Worm (Caenorhabditis elegans) whole organism, mixed stage, embryonic: ENCODE results near the gene F18E9.3.

Experiments
- M03D4.4 ChIP-seq: sonication (generic microtip); optimal IDR thresholded peaks from 2 replicates; lab custom pipeline; 2017; ENCODE audit warnings: mild to moderate bottlenecking, missing genetic modification characterization, missing compliant biosample characterization
- bed-3 ChIP-seq: fragments of 200-800 bp; sonication (Bioruptor generic); optimal IDR thresholded peaks from 3 replicates; lab custom pipeline; 2018; ENCODE audit warnings: mild to moderate bottlenecking, missing genetic modification characterization, moderate library complexity, missing compliant biosample characterization
- ceh-39 ChIP-seq: fragments of 150-350 bp; optimal IDR thresholded peaks from 2 replicates; lab custom pipeline; 2014; ENCODE audit warnings: missing biosample characterization, missing genetic modification characterization
- ceh-43 ChIP-seq: fragments of 200-800 bp; sonication (Bioruptor generic); optimal IDR thresholded peaks from 2 replicates; lab custom pipeline; 2018; ENCODE audit warnings: mild to moderate bottlenecking, missing genetic modification characterization, moderate library complexity, missing compliant biosample characterization
- ceh-83 ChIP-seq: fragments of 200-800 bp; sonication (Bioruptor generic); optimal IDR thresholded peaks from 2 replicates; lab custom pipeline; 2018; ENCODE audit warnings: mild to moderate bottlenecking, missing genetic modification characterization, missing compliant biosample characterization
- cnd-1 ChIP-seq: fragments of 200-800 bp; sonication (Bioruptor generic); optimal IDR thresholded peaks from 2 replicates; lab custom pipeline; 2018; ENCODE audit warnings: mild to moderate bottlenecking, missing genetic modification characterization, missing compliant biosample characterization
- drap-1 ChIP-seq: fragments of 200-800 bp; sonication (Bioruptor generic); optimal IDR thresholded peaks from 3 replicates; lab custom pipeline; 2018; ENCODE audit warnings: mild to moderate bottlenecking, missing genetic modification characterization, missing compliant biosample characterization
- elt-1 ChIP-seq: sonication (generic microtip); optimal IDR thresholded peaks from 2 replicates; lab custom pipeline; 2017; ENCODE audit warnings: missing genetic modification characterization, mild to moderate bottlenecking, missing compliant biosample characterization, antibody characterized with exemption, moderate library complexity, borderline replicate concordance; ENCODE audit not compliant: insufficient read depth
- flh-1 ChIP-seq: fragments of 200-800 bp; sonication (Bioruptor generic); optimal IDR thresholded peaks from 2 replicates; lab custom pipeline; 2018; ENCODE audit warnings: mild to moderate bottlenecking, missing genetic modification characterization, moderate library complexity, missing compliant biosample characterization
- ham-2 ChIP-seq: fragments of 200-800 bp; sonication (Bioruptor generic); optimal IDR thresholded peaks from 2 replicates; lab custom pipeline; 2018; ENCODE audit warnings: mild to moderate bottlenecking, missing genetic modification characterization, missing compliant biosample characterization
- hlh-1 ChIP-seq: fragments of 150-350 bp; optimal IDR thresholded peaks from 2 replicates; lab custom pipeline; 2014; ENCODE audit warnings: missing biosample characterization, missing genetic modification reagents, missing genetic modification characterization
- lin-13 ChIP-seq: fragments of 150-350 bp; optimal IDR thresholded peaks from 2 replicates; lab custom pipeline; 2014; ENCODE audit warnings: missing biosample characterization, missing genetic modification characterization
- lin-32 ChIP-seq: fragments of 200-800 bp; sonication (Bioruptor generic); optimal IDR thresholded peaks from 2 replicates; lab custom pipeline; 2018; ENCODE audit warnings: mild to moderate bottlenecking, missing genetic modification characterization, missing compliant biosample characterization
- lsy-2 ChIP-seq: fragments of 150-350 bp; optimal IDR thresholded peaks from 2 replicates; lab custom pipeline; 2014; ENCODE audit warnings: missing biosample characterization, missing genetic modification characterization
- mab-5 ChIP-seq: fragments of 150-350 bp; optimal IDR thresholded peaks from 2 replicates; lab custom pipeline; 2014; ENCODE audit warnings: missing biosample characterization, missing genetic modification characterization
- mep-1 ChIP-seq: fragments of 150-350 bp; optimal IDR thresholded peaks from 2 replicates; lab custom pipeline; 2017; ENCODE audit warnings: missing biosample characterization, missing genetic modification reagents, missing genetic modification characterization, inconsistent platforms
- mls-2 ChIP-seq: sonication (generic microtip); optimal IDR thresholded peaks from 2 replicates; lab custom pipeline; 2016; ENCODE audit warnings: mild to moderate bottlenecking, missing genetic modification characterization, moderate library complexity, missing compliant biosample characterization
- nhr-12 ChIP-seq: fragments of 150-350 bp; optimal IDR thresholded peaks from 2 replicates; lab custom pipeline; 2014; ENCODE audit warnings: missing biosample characterization, missing genetic modification characterization
- nhr-2 ChIP-seq: fragments of 150-350 bp; optimal IDR thresholded peaks from 2 replicates; lab custom pipeline; 2014; ENCODE audit warnings: missing biosample characterization, missing genetic modification characterization
- nhr-28 ChIP-seq: fragments of 150-350 bp; optimal IDR thresholded peaks from 2 replicates; lab custom pipeline; 2014; ENCODE audit warnings: missing biosample characterization, missing genetic modification characterization
- nhr-76 ChIP-seq: sonication (generic microtip); optimal IDR thresholded peaks from 2 replicates; lab custom pipeline; 2017; ENCODE audit warnings: missing biosample characterization, missing genetic modification characterization
- pha-4 ChIP-seq: fragments of 150-350 bp; optimal IDR thresholded peaks from 2 replicates; lab custom pipeline; 2018; ENCODE audit warnings: missing biosample characterization, missing genetic modification reagents, missing genetic modification characterization
- sem-2 ChIP-seq: fragments of 200-800 bp; sonication (Bioruptor generic); optimal IDR thresholded peaks from 2 replicates; lab custom pipeline; 2018; ENCODE audit warnings: mild to moderate bottlenecking, missing genetic modification characterization, missing compliant biosample characterization
- snpc-4 ChIP-seq: fragments of 150-350 bp; optimal IDR thresholded peaks from 2 replicates; lab custom pipeline; 2014; ENCODE audit warnings: missing biosample characterization, missing genetic modification characterization
- sptf-1 ChIP-seq: sonication (generic microtip); optimal IDR thresholded peaks from 2 replicates; lab custom pipeline; 2017; ENCODE audit warnings: mild to moderate bottlenecking, missing genetic modification characterization, moderate library complexity, missing compliant biosample characterization
- tbx-8 ChIP-seq: fragments of 200-800 bp; sonication (Bioruptor generic); optimal IDR thresholded peaks from 2 replicates; lab custom pipeline; 2018; ENCODE audit warnings: mild to moderate bottlenecking, missing genetic modification characterization, moderate library complexity, missing compliant biosample characterization
- unc-120 ChIP-seq: sonication (generic microtip); optimal IDR thresholded peaks from 2 replicates; lab custom pipeline; 2017; ENCODE audit warnings: missing genetic modification characterization, missing compliant biosample characterization; ENCODE audit not compliant: poor library complexity, severe bottlenecking
- unc-39 ChIP-seq: fragments of 150-350 bp; optimal IDR thresholded peaks from 2 replicates; lab custom pipeline; 2014; ENCODE audit warnings: missing biosample characterization, missing genetic modification characterization
- unc-62 ChIP-seq: fragments of 150-350 bp; optimal IDR thresholded peaks from 2 replicates; lab custom pipeline; 2014; ENCODE audit warnings: missing biosample characterization, missing genetic modification reagents, missing genetic modification characterization
- zip-8 ChIP-seq: fragments of 150-350 bp; optimal IDR thresholded peaks from 2 replicates; lab custom pipeline; 2014; ENCODE audit warnings: missing biosample characterization, missing genetic modification characterization

F18E9.3 gene

ce11 chrX:8567823-8568314 is 18.1 kb upstream of the F18E9.3 start:
- TF ChIP-seq nhr-2: no peak
- no peak for TF ChIP-seq mab-5 (tag; lab: Kevin White, UChicago)

ce11 chrX:8568423-8568903 is 17.5 kb upstream of the F18E9.3 start:
- no peak for TF ChIP-seq lin-13 (tag; lab: Kevin White, UChicago)
- peak; percentile 55 for TF ChIP-seq hlh-1 (tag; lab: Kevin White, UChicago)
- no peak for TF ChIP-seq nhr-2
- TF ChIP-seq mab-5 (tag; lab: Kevin White, UChicago): no peak
- peak; percentile 53 for TF ChIP-seq ham-2 (GFP tag; lab: Kevin White, UChicago)
- no peak for TF ChIP-seq unc-120 (tag; lab: Kevin White, UChicago)
- no peak for TF ChIP-seq nhr-12
- peak; percentile 7 for TF ChIP-seq drap-1 (GFP tag; lab: Kevin White, UChicago)
- peak; percentile 95 for TF ChIP-seq unc-62

DNA sequence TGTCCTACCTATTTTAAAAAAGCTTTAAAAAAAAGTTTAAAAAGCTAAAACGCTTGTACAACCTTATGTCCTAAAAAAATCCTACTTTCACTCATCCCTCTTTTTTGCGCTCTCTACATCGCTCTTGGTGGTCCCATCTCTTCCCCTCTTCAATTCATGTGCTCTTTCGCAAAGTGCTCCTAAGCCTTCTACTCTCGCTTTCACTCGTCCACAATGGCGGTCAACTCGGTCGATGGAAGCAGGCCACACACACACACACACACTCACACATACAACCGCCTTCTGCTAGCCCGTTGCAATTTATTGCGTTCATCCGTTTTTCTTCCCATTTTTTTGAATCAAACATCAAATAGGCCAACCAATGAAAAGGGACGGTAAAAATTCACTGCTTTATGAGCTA is 16.8 kb upstream of the F18E9.3 start:
- TF ChIP-seq pha-4 (no peak), sptf-1 (tag; lab: Kevin White, UChicago) (peak; percentile 21), mab-5 (tag; lab: Kevin White, UChicago) (no peak), ceh-39 (tag; lab: Kevin White, UChicago) (no peak), nhr-2 (no peak), nhr-12 (no peak), unc-120 (tag; lab: Kevin White, UChicago) (peak; percentile 11), mls-2 (tag; lab: Kevin White, UChicago) (peak; percentile 80), sem-2 (GFP tag; lab: Kevin White, UChicago) (no peak), elt-1 (no peak)

DNA sequence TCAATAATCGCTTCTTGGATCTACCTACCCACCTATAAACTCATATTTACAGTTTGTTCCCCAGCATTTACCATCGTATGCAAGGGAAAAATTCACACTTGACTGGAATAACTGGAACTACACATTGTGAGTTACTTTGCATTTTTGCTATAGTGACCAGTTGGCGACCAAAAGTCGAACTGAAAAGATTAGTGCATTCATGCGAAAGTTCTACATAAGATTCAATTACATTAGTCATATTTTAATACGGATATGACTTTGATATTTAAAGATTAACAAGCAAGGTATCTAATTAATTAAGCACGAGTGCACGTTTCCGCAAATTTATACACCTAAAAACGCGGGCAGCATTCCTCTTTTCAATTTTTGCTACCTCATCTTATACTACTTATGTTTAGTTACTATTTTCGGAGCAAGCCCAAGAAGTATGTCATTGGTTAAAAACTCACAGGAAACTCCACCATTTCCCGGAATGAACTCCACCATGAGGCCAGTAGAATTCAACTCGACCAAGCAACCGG is 14.9 kb upstream of the F18E9.3 start, which contains the start of gene jmjd-3.1:
Gene jmjd-3.1 (plus strand): TSS at position 51 of the 521 bp plus-strand sequence.
- TF ChIP-seq mls-2 (tag; lab: Kevin White, UChicago): no peak
- no peak for TF ChIP-seq mab-5 (tag; lab: Kevin White, UChicago)
- no peak for TF ChIP-seq lin-32 (GFP tag; lab: Kevin White, UChicago)
- TF ChIP-seq ceh-39 (tag; lab: Kevin White, UChicago): no peak
- no peak for TF ChIP-seq sptf-1 (tag; lab: Kevin White, UChicago)
- TF ChIP-seq sem-2 (GFP tag; lab: Kevin White, UChicago): no peak
- TF ChIP-seq nhr-28 (tag; lab: Kevin White, UChicago): no peak
- TF ChIP-seq zip-8 (tag; lab: Kevin White, UChicago): no peak

DNA sequence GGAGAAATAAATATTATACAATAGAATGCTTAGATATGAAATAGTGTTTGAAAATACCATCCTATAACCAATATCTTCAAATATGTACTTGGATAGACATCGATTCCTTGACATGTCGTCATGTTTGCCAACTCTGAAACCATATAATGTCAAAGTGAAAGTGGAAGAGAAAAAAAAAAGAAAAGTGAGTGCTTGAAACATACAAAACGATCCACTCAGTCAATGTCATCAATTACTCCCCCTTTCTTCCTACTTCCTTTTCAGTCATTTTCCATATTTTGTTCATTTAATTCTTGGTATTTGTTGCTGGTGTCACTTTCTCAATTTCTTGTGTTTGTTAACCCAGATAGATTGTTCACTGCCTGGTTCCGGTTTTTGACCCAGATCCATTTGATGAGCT is 5.7 kb upstream of the F18E9.3 start, which contains the start of gene F18E9.4:
Gene F18E9.4 (plus strand): TSS at position 301 of the 400 bp plus-strand sequence.
- TF ChIP-seq drap-1 (GFP tag; lab: Kevin White, UChicago) (no peak), tbx-8 (GFP tag; lab: Kevin White, UChicago) (no peak), nhr-76 (tag; lab: Kevin White, UChicago) (no peak), unc-120 (tag; lab: Kevin White, UChicago) (no peak), ceh-43 (GFP tag; lab: Kevin White, UChicago) (no peak), ceh-39 (tag; lab: Kevin White, UChicago) (no peak)
- TF ChIP-seq, all 35 proteins: peak for 0

- no peak for TF ChIP-seq ham-2 (GFP tag; lab: Kevin White, UChicago)
- no peak for TF ChIP-seq unc-120 (tag; lab: Kevin White, UChicago)
- no peak for TF ChIP-seq tbx-8 (GFP tag; lab: Kevin White, UChicago)
- no peak for TF ChIP-seq sptf-1 (tag; lab: Kevin White, UChicago)
- no peak for TF ChIP-seq sem-2 (GFP tag; lab: Kevin White, UChicago)
- no peak for TF ChIP-seq mep-1
- no peak for TF ChIP-seq lsy-2
- no peak for TF ChIP-seq unc-39 (tag; lab: Kevin White, UChicago)
- no peak for TF ChIP-seq cnd-1 (tag; lab: Kevin White, UChicago)
- TF ChIP-seq lin-32 (GFP tag; lab: Kevin White, UChicago): no peak
- TF ChIP-seq ceh-83 (GFP tag; lab: Kevin White, UChicago): no peak
- no peak for TF ChIP-seq ceh-43 (GFP tag; lab: Kevin White, UChicago)
- TF ChIP-seq flh-1 (GFP tag; lab: Kevin White, UChicago): no peak
- TF ChIP-seq bed-3: no peak
- no peak for TF ChIP-seq snpc-4
- no peak for TF ChIP-seq drap-1 (GFP tag; lab: Kevin White, UChicago)
- TF ChIP-seq M03D4.4 (tag; lab: Kevin White, UChicago): no peak
- no peak for TF ChIP-seq mab-5 (tag; lab: Kevin White, UChicago)
- no peak for TF ChIP-seq elt-1
Observed at ce11 chrX:8581447-8581846, 4.5 kb upstream of the F18E9.3 start, which contains the start of gene F18E9.8. F18E9.8 (minus strand) TSS chrX:8581547.
